Fruit fly (Drosophila melanogaster): ENCODE data around the gene cup.

Gene cup

DNA sequence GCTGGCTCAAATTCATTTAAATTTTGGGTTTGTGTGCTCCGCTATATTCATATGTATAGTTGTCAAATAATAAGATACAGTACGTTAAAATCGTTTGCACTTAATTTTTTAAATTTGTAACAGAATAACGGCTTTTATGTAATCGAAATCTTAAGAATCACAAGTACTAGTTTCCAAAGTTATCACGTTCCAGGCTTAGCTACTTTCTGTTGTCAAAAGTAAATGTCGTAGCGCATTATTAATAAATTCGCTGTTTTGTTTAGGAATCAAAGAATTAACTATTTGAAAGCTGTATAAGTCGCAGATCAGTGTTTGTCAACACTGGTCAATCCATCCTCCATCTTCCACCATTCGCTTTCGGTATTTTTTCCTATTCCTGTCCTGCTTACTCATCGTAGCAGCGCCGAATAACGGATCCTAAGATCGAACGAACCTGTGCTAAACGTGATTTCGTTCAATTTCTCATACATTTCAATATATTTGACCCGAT, at the start of gene cup, which contains the start of the genes CG13771 and CG34310:
TSS of gene cup (plus strand) at position 103 of the 490 bp plus-strand sequence.
TSS of gene CG13771 (minus strand) at position 51 of the 490 bp plus-strand sequence.
TSS of gene CG34310 (plus strand) at position 103 of the 490 bp plus-strand sequence.
- TF ChIP-seq CG8478 (optimal IDR thresholded peaks at IDR 0.05) (no peak), CTCF (optimal IDR thresholded peaks at IDR 0.05) (no peak)

DNA sequence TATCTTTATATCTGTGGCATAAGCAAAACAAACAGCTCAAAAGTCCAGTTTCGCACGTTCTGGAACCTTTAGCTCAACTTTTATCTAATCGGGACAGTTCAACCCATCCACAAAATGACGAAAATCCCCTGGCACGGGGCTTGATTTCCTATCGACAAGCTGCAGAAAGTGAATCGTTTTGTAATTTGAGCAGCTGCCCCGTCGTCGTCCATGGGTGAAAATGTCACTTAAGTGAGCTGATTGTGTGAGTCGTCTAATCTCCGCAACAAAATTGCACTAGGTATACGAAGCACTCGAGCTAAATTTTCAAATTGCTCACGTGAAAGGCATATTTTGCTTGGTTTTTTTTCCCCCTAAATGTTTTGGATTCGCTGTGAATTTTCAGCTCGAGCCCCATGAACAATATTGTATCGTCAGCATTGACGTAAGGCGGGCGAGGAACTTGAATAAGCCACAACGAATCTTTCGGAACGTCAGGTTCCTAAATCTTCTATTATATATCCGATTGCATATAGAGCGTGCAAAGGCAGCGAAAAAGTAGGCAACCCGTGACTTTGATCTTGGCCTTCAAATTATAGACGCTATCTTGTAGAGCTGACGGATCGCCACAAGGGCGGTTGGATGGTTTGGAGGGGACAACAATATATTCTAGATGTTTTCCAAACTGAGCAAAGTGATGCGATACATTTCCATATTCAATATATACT, 49.1 kb upstream of the cup start:
- TF ChIP-seq CTCF (optimal IDR thresholded peaks at IDR 0.05) (no peak), CG8478 (optimal IDR thresholded peaks at IDR 0.05) (no peak)

DNA sequence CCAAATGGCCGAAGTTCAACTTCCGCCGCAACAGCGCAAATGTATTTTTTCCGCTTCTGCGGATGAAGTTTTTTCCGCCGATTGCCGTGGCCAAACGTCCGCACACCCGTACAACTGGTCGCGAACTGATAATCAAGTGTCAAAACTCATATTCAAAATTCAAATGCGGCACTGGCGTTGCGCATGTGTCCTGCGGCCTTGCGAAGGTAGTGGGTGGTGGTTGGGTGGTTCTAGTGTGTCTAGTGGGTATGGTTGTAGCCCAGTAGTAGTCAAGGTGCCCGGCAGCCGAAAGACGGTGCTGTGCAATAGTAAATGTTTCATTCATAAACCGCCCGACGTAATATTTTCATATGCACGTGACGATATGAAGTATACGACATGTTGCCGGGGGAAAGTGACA, 41.9 kb upstream of the cup start, which contains the start of gene DIP-iota:
TSS of gene DIP-iota (minus strand) at position 101 of the 400 bp plus-strand sequence.
- TF ChIP-seq CTCF (optimal IDR thresholded peaks at IDR 0.05) (no peak), CG8478 (optimal IDR thresholded peaks at IDR 0.05) (no peak)

DNA sequence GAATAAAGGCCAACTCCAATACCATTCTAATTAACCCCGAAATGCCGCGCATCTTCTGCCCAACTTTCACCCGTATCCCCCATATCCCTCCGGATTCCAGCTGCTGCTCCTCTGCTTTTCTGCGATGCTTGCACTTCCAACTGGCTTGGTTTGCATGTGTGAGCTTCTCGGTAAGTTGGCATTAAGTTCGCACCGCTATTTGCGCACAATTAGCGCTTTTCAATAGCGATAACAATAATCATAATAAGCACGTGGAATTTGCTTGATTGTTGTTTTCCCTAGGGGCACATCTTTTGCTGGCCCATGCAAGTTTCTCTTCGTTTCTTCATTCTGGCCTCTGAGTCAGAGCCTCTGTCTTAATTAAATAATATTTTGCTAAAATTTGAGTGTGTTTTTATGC, 41.4 kb upstream of the cup start:
- TF ChIP-seq CTCF (optimal IDR thresholded peaks at IDR 0.05): no peak
- no peak for TF ChIP-seq CG8478 (optimal IDR thresholded peaks at IDR 0.05)

DNA sequence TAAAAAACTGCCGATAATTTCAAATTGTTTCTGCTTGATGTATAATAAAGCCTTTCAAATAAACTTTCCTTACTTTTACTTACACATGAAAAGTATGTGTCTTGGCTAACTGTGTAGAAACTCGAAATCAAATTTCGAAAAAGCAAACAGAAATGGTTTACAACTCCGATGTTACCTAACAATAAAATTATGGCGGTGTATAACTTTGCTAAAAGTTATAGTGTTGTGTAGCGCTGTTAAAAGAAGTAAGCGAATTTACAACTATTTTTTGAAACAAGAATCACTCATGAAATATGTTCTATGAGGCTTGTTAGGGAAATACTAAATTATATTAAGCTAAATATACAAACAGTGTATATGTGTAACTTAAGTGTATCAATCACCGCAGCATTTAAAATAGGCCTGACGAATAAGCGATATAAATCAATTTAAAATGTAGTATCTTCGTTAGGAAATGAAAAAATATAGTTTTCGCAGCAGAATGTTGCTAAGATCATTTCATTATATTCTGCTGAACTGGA, 40.8 kb upstream of the cup start, which contains the start of gene CG34345:
TSS of gene CG34345 (plus strand) at position 471 of the 521 bp plus-strand sequence.
- TF ChIP-seq CTCF (optimal IDR thresholded peaks at IDR 0.05): peak; percentile 43 to 74
- TF ChIP-seq CG8478 (optimal IDR thresholded peaks at IDR 0.05): no peak

DNA sequence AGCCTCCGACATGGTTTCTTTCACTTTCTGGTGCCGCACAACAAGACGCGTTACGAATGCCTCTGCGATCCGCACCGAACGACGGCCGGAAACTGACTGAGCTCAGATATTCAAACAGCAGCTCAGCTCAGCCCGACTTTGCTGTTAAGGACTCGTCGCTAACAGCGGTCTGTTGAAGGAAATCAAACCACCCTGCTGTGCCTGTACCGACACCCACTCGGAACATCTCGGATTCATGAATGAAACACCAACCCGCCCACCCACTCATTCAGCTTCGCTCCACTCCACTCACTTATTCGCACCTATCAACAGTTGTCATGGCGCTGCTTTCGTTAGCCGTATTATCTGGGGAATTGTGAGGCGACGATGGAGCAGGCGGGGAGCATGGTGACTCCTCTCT, 31.2 kb upstream of the cup start, which contains the start of gene Oatp26F:
TSS of gene Oatp26F (minus strand) at position 101 of the 400 bp plus-strand sequence.
- TF ChIP-seq CTCF (optimal IDR thresholded peaks at IDR 0.05): no peak
- no peak for TF ChIP-seq CG8478 (optimal IDR thresholded peaks at IDR 0.05)

DNA sequence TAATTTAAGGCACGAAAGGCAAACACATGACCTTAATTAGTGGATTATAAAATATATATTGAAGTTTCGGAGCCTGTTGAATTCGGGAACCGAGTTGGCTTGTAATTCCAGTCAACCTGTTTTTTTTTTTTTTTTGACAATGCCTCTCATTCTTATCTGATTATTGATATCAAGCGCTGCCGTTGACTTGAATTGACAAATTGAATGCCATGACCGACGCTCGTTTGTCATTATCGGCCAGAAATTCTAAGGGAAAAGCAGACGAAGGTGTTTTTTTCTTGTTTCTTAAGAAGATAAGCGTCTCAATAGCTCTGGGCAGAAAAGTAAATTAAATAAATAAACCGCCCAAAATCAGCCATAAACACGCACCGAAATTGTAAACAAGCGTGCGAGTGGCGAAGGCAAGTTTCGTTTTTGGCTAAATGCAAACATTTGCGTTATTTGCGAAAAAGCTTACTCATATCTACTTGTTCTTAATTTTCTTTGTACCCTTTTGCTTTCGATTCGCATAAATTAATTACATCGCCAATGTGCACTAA, 20.2 kb upstream of the cup start:
- no peak for TF ChIP-seq CG8478 (optimal IDR thresholded peaks at IDR 0.05)

DNA sequence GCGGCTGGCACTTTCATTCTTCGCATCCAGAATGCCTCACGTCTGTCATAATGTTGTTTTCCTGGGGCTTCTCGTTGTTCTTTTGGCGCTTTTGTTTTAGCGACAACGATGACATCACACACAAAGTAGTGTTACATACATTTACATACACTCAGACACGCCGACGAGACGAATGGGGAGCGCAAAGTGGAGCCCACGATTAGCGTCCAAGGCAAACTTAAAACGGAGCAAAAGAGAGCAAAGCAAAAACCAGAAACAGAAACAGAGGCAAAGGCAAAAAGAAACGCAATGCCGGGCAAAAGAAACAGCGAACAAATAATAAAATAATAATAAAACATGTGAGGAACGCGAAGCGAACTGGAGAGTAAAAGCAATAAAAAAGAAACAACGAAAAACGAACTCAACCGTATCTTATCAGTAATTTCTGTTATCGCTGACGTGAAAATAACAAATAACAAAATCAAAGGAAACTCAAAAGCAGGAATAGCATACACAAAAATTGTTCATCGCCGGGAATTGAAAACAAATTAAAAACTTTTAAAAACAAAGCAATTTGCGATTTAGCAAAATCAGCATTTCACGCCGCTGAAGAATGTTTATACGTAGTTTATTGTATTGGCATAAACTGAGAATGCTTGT, 18.9 kb upstream of the cup start:
- TF ChIP-seq CG8478 (optimal IDR thresholded peaks at IDR 0.05) (no peak), CTCF (optimal IDR thresholded peaks at IDR 0.05) (no peak)

DNA sequence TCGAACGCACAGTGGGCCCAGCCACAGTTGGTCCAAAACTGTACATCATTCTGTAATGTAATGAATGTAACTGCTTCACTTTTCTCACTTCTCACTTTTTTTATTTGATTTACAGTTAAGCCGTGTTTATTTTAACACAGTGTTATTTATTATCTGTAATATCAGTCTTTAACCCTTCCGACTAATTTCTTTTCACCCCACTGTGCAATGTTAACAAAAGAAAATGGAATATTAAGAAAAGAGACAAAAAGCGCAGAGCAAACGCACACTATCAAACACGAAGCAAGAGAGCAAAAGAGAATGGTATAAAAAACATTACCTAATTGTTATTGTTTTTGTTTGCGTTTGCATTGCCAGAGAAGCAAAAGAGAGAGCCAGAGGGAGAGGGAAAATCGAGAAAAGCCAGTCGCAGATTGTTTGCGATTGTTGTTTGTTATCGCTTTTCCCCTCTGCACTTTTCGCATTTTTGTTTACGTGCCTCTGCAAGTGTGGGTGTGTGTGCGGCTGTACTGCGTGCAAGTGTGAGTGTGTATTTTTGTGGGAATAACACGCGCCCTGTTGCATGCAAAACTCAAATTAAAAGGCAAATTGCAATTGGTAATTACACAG, 16.3 kb upstream of the cup start:
- no peak for TF ChIP-seq CG8478 (optimal IDR thresholded peaks at IDR 0.05)
- TF ChIP-seq CTCF (optimal IDR thresholded peaks at IDR 0.05): no peak

DNA sequence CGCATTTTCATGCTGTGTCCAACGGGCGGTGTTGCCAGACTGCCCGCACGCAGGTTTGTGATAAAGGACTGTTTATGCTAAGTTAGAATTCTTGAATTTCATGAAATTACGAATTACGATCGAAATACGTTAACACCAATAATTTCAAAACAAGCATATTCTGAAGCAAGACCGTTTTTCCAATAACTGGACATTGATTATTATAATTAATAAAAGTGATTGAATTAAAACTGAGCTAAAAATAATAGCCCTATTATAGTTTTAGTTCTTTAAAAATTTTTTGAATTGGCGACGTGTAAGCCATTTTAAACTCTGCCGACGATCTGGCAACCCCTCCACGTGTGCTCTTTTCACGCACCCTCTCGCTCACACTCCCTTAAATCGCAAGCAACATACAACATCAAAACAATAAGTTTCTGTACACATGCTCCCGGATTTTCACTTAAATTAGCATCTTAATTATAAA, 15.3 kb upstream of the cup start:
- TF ChIP-seq CTCF (optimal IDR thresholded peaks at IDR 0.05) (no peak), CG8478 (optimal IDR thresholded peaks at IDR 0.05) (no peak)

DNA sequence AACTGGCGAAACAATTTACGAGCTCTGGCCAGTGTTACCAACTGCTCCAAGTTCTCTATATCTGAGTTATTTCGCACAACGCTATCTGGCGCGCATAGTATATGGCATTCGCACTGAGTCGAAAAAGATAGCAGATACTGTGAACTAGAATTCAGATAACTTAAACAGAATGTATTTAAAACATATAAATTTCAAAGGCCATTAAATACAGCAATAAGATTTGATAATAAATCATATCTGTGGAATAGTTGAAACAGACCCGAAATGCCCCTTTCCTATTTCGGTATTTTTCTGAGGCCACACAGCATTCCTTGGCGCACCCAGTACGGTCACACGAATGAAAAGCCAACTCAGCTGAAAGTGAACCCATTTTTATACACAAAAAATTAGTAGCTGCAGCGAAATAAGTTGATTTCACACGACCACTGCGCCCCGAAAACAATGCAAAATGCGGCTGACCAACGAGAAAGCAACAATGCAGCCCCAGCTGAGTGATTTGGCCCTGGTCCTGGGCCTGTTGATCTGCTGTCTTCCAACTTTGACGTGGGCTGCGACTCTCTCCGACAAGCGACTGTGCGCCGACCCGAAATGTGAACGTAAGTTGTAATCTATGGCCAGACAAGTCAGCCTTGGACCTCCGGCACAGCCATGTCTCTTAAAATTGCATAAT, 14.2 kb upstream of the cup start, which contains the start of the genes CG31635 and Tango1:
TSS of gene CG31635 (minus strand) at position 30 of the 670 bp plus-strand sequence.
TSS of gene Tango1 (plus strand) at position 304 of the 670 bp plus-strand sequence.
- TF ChIP-seq CG8478 (optimal IDR thresholded peaks at IDR 0.05) (no peak), CTCF (optimal IDR thresholded peaks at IDR 0.05) (no peak)

DNA sequence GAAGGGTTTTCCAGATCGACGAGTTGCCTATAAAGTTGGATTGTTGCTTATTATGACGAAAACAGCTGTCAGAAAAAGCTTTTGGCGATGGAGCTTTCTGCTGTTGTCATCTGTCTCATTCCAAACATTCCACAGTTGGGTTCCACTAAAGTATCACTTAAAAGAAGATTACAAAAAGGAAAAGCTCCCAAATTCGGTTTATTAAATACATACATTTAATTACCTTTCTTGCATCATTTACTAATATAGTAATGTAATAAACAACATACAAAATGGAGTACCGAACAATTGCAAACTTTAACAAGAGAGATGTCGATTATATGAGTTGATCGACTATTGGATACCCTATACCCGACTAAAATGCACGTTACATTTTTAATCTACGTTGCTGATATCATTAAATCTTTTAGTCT, 7.2 kb upstream of the cup start, which contains the start of gene CG31633:
TSS of gene CG31633 (minus strand) at position 58 of the 413 bp plus-strand sequence.
- TF ChIP-seq CG8478 (optimal IDR thresholded peaks at IDR 0.05) (no peak), CTCF (optimal IDR thresholded peaks at IDR 0.05) (no peak)

DNA sequence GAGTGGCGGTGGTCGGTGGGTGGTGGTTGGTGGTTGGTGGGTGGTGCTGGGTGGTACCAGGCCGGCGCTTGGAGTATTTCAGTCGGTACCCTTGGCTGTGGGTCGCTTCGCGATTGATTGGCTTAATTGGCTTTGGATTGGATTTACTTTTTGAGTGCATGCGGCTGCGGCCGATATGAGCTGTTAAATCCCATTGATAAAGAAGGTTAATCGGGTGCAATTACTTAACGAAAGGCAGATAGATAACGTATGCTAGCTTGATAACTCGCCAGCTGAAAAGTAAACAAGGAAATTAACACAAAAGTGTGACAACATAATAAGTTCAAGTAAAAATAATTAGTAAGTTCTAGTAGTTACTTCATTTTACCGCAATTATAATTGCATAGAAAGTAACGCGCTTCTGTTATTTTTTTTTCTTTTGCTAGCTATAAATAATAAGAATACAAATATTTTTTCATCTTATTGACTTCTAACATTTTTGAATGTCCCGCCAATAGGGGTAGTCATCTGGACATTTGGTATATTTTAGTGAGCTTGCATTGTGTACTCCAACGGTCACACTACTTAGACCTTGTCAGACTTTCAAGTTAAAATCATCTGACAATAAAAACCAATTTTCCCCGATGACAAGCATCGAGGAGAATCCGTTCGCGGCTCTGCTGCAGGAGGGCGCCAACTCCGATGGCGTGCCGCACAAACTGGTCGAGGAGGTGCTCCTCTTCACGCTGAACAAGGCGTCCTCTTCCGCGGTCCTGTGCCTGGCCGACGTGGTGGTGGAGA, 5.3 kb upstream of the cup start, which contains the start of the genes CG31636 and Ube4A:
TSS of gene CG31636 (minus strand) at position 184 of the 780 bp plus-strand sequence.
TSS of gene Ube4A (plus strand) at position 549 of the 780 bp plus-strand sequence.
- no peak for TF ChIP-seq CG8478 (optimal IDR thresholded peaks at IDR 0.05)
- TF ChIP-seq CTCF (optimal IDR thresholded peaks at IDR 0.05): no peak
